Worm (Caenorhabditis elegans) whole organism, L4/young adult: ENCODE results near the gene ceh-53.

Source experiments
- W03F9.2 ChIP-seq: fragments of 150-350 bp; optimal IDR thresholded peaks from 2 replicates; lab custom pipeline; 2014; ENCODE audit warnings: missing biosample characterization, missing genetic modification characterization
- dao-5 ChIP-seq: sonication (generic microtip); optimal IDR thresholded peaks from 2 replicates; lab custom pipeline; 2016; ENCODE audit warnings: missing genotype, missing genetic modification characterization, moderate library complexity, missing compliant biosample characterization
- him-1 ChIP-seq: sonication (generic microtip); optimal IDR thresholded peaks from 2 replicates; lab custom pipeline; 2016; ENCODE audit warnings: missing genotype, missing genetic modification reagents, missing genetic modification characterization, missing compliant biosample characterization

- TF ChIP-seq him-1: no peak
- TF ChIP-seq W03F9.2: no peak
- no peak for TF ChIP-seq dao-5 (tag; lab: Kevin White, UChicago)
Measured at ce11 chrIV:3467751-3468150, 30.3 kb upstream of the ceh-53 start.
